Worm (Caenorhabditis elegans): ENCODE measurements around the gene F13A2.1.

Gene F13A2.1

ce11 chrV:4423087-4423486 lies 40.9 kb upstream of the F13A2.1 start:
- TF ChIP-seq nhr-23 (tag; optimal IDR thresholded peaks at IDR 0.05) (no peak), unc-39 (tag; optimal IDR thresholded peaks at IDR 0.05) (no peak), unc-62 (GFP tag; optimal IDR thresholded peaks at IDR 0.05) (no peak), crh-2 (tag; optimal IDR thresholded peaks at IDR 0.05) (no peak), ama-1 (optimal IDR thresholded peaks at IDR 0.05) (no peak), ztf-4 (tag; optimal IDR thresholded peaks at IDR 0.05) (no peak), nhr-12 (tag; optimal IDR thresholded peaks at IDR 0.05) (no peak), nhr-10 (tag; optimal IDR thresholded peaks at IDR 0.05) (no peak)

DNA sequence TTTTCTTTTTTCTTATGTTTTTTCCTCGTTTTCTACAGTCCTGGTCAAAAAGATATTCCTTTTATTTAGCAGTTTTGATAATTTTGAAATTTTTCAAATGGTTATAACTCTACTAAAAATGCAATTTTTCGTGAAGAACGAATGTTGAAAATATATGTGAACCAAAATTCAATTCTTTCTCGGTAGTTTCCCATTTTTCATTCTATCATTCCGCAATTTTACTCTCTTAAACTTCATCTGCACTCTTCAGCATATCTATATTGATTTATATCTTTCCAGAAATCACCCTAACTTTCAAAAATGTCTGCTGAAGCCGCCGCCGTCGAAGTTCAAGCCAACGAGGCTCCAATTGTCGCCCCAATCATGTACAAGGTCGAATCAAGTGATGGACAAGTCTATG lies 39.9 kb upstream of the F13A2.1 start, which contains the start of gene skr-7:
Gene skr-7 (plus strand): TSS at position 301 of the 400 bp plus-strand sequence.
- no peak for TF ChIP-seq peb-1 (tag; optimal IDR thresholded peaks at IDR 0.05)

ce11 chrV:4421475-4421874 lies 39.3 kb upstream of the F13A2.1 start, which contains the start of gene skr-14:
Gene skr-14, minus strand, starts transcription at chrV:4421575.
- no peak for TF ChIP-seq alr-1 (tag; optimal IDR thresholded peaks at IDR 0.05)
- TF ChIP-seq lin-11 (tag; optimal IDR thresholded peaks at IDR 0.05) = no peak
- no peak for TF ChIP-seq C34F6.9 (tag; optimal IDR thresholded peaks at IDR 0.05)
- TF ChIP-seq ztf-1 (GFP tag; conservative IDR thresholded peaks at IDR 0.05) = no peak
- no peak for TF ChIP-seq snpc-4 (tag; optimal IDR thresholded peaks at IDR 0.05)
- TF ChIP-seq lin-13 (GFP tag; optimal IDR thresholded peaks at IDR 0.05) = no peak
- no peak for TF ChIP-seq mbf-1 (tag; optimal IDR thresholded peaks at IDR 0.05)
- TF ChIP-seq ztf-4 (tag; optimal IDR thresholded peaks at IDR 0.05) = no peak
- no peak for TF ChIP-seq unc-55 (GFP tag; optimal IDR thresholded peaks at IDR 0.05)
- TF ChIP-seq nhr-6 (tag; optimal IDR thresholded peaks at IDR 0.05) = no peak
- TF ChIP-seq ZK546.5 (tag; optimal IDR thresholded peaks at IDR 0.05) = no peak
- TF ChIP-seq zag-1 (tag; optimal IDR thresholded peaks at IDR 0.05) = no peak
- no peak for TF ChIP-seq elt-1 (tag; optimal IDR thresholded peaks at IDR 0.05)
- TF ChIP-seq skn-1 (tag; optimal IDR thresholded peaks at IDR 0.05) = no peak
- TF ChIP-seq crh-2 (tag; optimal IDR thresholded peaks at IDR 0.05) = no peak
- TF ChIP-seq nhr-77 (tag; optimal IDR thresholded peaks at IDR 0.05) = no peak
- no peak for TF ChIP-seq egl-27 (tag; optimal IDR thresholded peaks at IDR 0.05)
- no peak for TF ChIP-seq nhr-23 (tag; optimal IDR thresholded peaks at IDR 0.05)
- TF ChIP-seq nhr-10 (tag; optimal IDR thresholded peaks at IDR 0.05) = no peak
- no peak for TF ChIP-seq ceh-82 (tag; optimal IDR thresholded peaks at IDR 0.05)

- TF ChIP-seq nhr-21 (tag; optimal IDR thresholded peaks at IDR 0.05) (no peak), unc-39 (tag; optimal IDR thresholded peaks at IDR 0.05) (no peak), nhr-129 (tag; optimal IDR thresholded peaks at IDR 0.05) (no peak), ztf-1 (GFP tag; conservative IDR thresholded peaks at IDR 0.05) (no peak), nhr-23 (tag; optimal IDR thresholded peaks at IDR 0.05) (no peak), C34F6.9 (tag; optimal IDR thresholded peaks at IDR 0.05) (no peak), nhr-77 (tag; optimal IDR thresholded peaks at IDR 0.05) (no peak), unc-55 (GFP tag; optimal IDR thresholded peaks at IDR 0.05) (no peak), lsy-2 (tag; optimal IDR thresholded peaks at IDR 0.05) (no peak), ztf-4 (tag; optimal IDR thresholded peaks at IDR 0.05) (no peak), mbf-1 (tag; optimal IDR thresholded peaks at IDR 0.05) (no peak), dmd-4 (tag; optimal IDR thresholded peaks at IDR 0.05) (no peak), crh-2 (tag; optimal IDR thresholded peaks at IDR 0.05) (no peak), sma-3 (GFP tag; optimal IDR thresholded peaks at IDR 0.05) (no peak), lin-13 (GFP tag; optimal IDR thresholded peaks at IDR 0.05) (no peak), Y55F3AM.14 (GFP tag; optimal IDR thresholded peaks at IDR 0.05) (no peak)
Measured at ce11 chrV:4419767-4420322, 37.6 kb upstream of the F13A2.1 start, which contains the start of the genes Y47D7A.7 and Y47D7A.2. Gene Y47D7A.7, minus strand, starts transcription at chrV:4419867. Gene Y47D7A.2, plus strand, starts transcription at chrV:4420272.

- TF ChIP-seq nhr-21 (tag; optimal IDR thresholded peaks at IDR 0.05) = no peak
- TF ChIP-seq alr-1 (tag; optimal IDR thresholded peaks at IDR 0.05) = no peak
- no peak for TF ChIP-seq sma-3 (GFP tag; optimal IDR thresholded peaks at IDR 0.05)
- TF ChIP-seq Y55F3AM.14 (GFP tag; optimal IDR thresholded peaks at IDR 0.05) = no peak
- TF ChIP-seq nhr-11 (tag; optimal IDR thresholded peaks at IDR 0.05) = no peak
- no peak for TF ChIP-seq C34F6.9 (tag; optimal IDR thresholded peaks at IDR 0.05)
- TF ChIP-seq nhr-25 (tag; optimal IDR thresholded peaks at IDR 0.05) = no peak
- no peak for TF ChIP-seq nhr-237 (tag; optimal IDR thresholded peaks at IDR 0.05)
- TF ChIP-seq nhr-77 (tag; optimal IDR thresholded peaks at IDR 0.05) = no peak
- TF ChIP-seq lin-39 (tag; optimal IDR thresholded peaks at IDR 0.05) = no peak
- TF ChIP-seq elt-3 (tag; optimal IDR thresholded peaks at IDR 0.05) = no peak
- no peak for TF ChIP-seq crh-2 (tag; optimal IDR thresholded peaks at IDR 0.05)
- no peak for TF ChIP-seq nhr-23 (tag; optimal IDR thresholded peaks at IDR 0.05)
Measured at ce11 chrV:4418116-4418515, 35.9 kb upstream of the F13A2.1 start, which contains the start of gene Y47D7A.6. Gene Y47D7A.6, minus strand, starts transcription at chrV:4418216.

Measured in whole organism, L2 larva.